Worm (Caenorhabditis elegans): ENCODE results near the gene srt-40.

srt-40 gene

DNA sequence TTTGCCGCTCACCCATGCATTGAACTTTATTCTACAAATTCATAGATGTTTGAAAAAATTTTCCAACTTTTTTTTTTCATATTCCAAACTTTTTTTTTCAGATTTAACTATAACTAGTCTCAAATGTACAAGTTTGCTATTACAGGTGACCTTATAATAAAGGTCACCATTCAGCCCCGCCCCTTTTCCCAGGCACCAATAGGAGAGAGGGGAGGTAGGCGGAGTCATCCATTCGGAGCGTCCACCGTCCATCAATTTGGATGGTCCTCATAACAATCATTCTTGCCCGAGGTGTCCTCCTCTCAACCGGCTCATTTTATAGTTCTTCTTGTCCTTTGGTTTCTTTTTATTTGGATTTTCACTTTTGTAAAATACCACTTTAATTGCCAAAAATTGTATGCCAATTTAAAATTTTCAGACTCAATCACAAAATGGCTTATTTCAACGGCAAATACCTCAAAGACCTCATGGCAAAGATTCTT lies 18.2 kb downstream of the srt-40 start, which contains the start of gene Y5H2B.3:
Gene Y5H2B.3, plus strand, starts transcription at position 432 of the 482 bp plus-strand sequence.
- TF ChIP-seq D2030.7 (GFP tag; IDR thresholded peaks at IDR 0.05): no peak

DNA sequence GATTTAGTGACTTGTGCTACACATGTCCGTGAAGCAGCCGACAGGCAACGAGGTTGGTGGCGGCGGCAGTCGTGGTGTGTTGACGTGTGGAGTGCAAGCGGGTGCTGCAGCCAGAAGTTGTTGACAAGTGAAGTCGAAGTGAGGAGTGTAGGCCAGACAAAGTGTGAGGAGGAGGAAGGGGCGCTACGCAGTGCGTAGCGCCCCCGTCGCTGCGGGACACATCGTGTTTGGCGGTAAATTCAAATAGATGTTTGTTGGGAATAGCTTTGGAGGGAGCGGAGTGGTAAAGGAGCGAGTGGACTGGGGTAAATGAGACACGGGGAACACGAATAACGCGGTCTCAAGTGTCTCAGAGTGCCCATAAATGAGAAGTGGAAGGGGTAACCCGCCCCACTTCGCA lies 20.6 kb downstream of the srt-40 start:
- TF ChIP-seq F22D6.2 (tag; optimal IDR thresholded peaks at IDR 0.05) (no peak), zfh-2 (GFP tag; conservative IDR thresholded peaks at IDR 0.05) (0 out of 2 replicates have a peak, but pooled peaks have one; percentile 44), F37B4.10 (GFP tag; IDR thresholded peaks at IDR 0.05) (0 out of 2 replicates have a peak, but pooled peaks have one; percentile 47), rec-8 (tag; optimal IDR thresholded peaks at IDR 0.05) (no peak)

DNA sequence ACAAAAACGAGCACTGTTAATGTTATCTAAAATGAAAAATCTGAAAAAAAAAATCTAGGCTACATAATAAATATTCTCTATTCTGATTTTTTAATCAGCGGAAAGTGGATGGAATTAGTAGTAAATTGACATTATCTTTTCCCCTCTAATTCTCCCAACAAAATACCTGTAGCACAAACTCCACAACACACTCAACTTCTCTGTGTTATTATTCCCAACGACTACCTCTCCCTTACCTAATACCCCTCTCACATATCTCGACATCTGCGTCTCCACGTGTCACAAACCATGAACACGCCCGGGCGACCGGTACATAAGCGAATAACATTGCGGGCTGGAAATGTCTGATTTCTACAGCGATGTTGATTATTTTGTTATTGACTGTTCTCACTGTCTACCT lies 22.9 kb downstream of the srt-40 start, which contains the start of gene cyp-33C2:
Gene cyp-33C2, plus strand, starts transcription at position 327 of the 400 bp plus-strand sequence.
- TF ChIP-seq nhr-80 (tag; optimal IDR thresholded peaks at IDR 0.05) (peak; percentile 51), akir-1 (GFP tag; optimal IDR thresholded peaks at IDR 0.05) (no peak), F22D6.2 (tag; optimal IDR thresholded peaks at IDR 0.05) (no peak), pha-4 (tag; optimal IDR thresholded peaks at IDR 0.05) (no peak), let-526 (GFP tag; IDR thresholded peaks at IDR 0.05) (peak; percentile 28; the same call in 1 of the 2 replicates)

DNA sequence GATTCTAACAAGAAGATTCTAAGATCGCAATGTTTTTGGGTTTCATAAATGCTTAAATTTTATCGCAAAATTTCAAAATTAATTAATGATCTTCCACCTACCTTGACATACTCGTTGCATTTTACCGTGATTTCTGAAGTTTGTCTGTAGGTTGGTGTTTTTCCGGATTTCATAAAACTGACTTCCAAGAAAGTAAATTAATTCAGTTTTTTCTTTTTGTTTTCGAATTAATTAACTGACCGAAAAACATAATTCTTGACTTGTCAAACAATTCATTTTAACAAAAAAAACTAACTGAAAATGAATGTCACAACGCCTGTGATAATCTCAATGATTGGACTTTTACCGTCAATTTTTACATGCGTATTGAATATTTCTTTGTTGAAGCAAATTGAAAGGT lies 24.3 kb downstream of the srt-40 start, which contains the start of gene srbc-16:
Gene srbc-16, plus strand, starts transcription at position 301 of the 400 bp plus-strand sequence.
- TF ChIP-seq mes-4 (tag; optimal IDR thresholded peaks at IDR 0.05): no peak
- no peak for TF ChIP-seq rcor-1 (GFP tag; IDR thresholded peaks at IDR 0.05)
- no peak for TF ChIP-seq F57C9.4 (tag; optimal IDR thresholded peaks at IDR 0.05)
- no peak for TF ChIP-seq nhr-90 (tag; optimal IDR thresholded peaks at IDR 0.05)
- no peak for TF ChIP-seq unc-130 (GFP tag; optimal IDR thresholded peaks at IDR 0.05)
- no peak for TF ChIP-seq F57A8.1 (GFP tag; optimal IDR thresholded peaks at IDR 0.05)
- no peak for TF ChIP-seq F22D6.2 (tag; optimal IDR thresholded peaks at IDR 0.05)
- no peak for TF ChIP-seq ceh-91 (GFP tag; IDR thresholded peaks at IDR 0.05)
- TF ChIP-seq sptf-2 (GFP tag; optimal IDR thresholded peaks at IDR 0.05): no peak
- no peak for TF ChIP-seq somi-1 (GFP tag; optimal IDR thresholded peaks at IDR 0.05)
- TF ChIP-seq madf-10 (tag; optimal IDR thresholded peaks at IDR 0.05): no peak
- no peak for TF ChIP-seq hrde-1 (tag; optimal IDR thresholded peaks at IDR 0.05; ENCODE audit: borderline replicate concordance)
- no peak for TF ChIP-seq ztf-26 (tag; optimal IDR thresholded peaks at IDR 0.05)
- TF ChIP-seq sdz-38 (tag; optimal IDR thresholded peaks at IDR 0.05): no peak
- no peak for TF ChIP-seq lin-40 (tag; optimal IDR thresholded peaks at IDR 0.05)
- TF ChIP-seq attf-6 (GFP tag; IDR thresholded peaks at IDR 0.05): no peak
- TF ChIP-seq ceh-79 (tag; optimal IDR thresholded peaks at IDR 0.05): no peak
- no peak for TF ChIP-seq ama-1 (optimal IDR thresholded peaks at IDR 0.05)
- TF ChIP-seq ama-1 (GFP tag; optimal IDR thresholded peaks at IDR 0.05): no peak
- no peak for TF ChIP-seq nfya-2 (GFP tag; IDR thresholded peaks at IDR 0.05)
- no peak for TF ChIP-seq F10E7.11 (tag; optimal IDR thresholded peaks at IDR 0.05)

DNA sequence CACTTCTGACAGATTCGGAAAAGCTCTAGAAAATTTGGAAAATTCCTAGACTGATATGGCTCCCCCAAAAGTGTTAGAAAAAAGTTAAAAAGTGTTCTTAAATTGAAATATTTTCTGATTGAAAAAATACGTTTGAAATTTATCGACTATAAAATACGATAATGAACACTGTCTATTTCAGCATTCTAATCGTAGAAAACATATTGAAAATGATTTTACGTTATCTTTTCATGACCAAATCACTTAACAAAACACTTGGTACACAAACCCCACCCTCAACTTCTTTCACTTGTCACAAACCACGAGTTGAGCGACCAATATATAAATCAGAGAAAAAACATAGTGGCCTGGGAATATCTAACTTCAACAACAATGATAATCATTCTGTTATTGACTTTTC lies 26.9 kb downstream of the srt-40 start, which contains the start of gene cyp-33C1:
Gene cyp-33C1, plus strand, starts transcription at position 301 of the 400 bp plus-strand sequence.
- TF ChIP-seq ceh-58 (GFP tag; IDR thresholded peaks at IDR 0.05): no peak
- no peak for TF ChIP-seq snpc-1.3 (tag; optimal IDR thresholded peaks at IDR 0.05; ENCODE audit: insufficient read depth)
- no peak for TF ChIP-seq nhr-27 (tag; optimal IDR thresholded peaks at IDR 0.05)
- no peak for TF ChIP-seq sea-2 (GFP tag; IDR thresholded peaks at IDR 0.05)
- TF ChIP-seq ZK185.1 (tag; optimal IDR thresholded peaks at IDR 0.05; ENCODE audit: poor library complexity, severe bottlenecking): no peak
- TF ChIP-seq akir-1 (GFP tag; optimal IDR thresholded peaks at IDR 0.05): no peak
- TF ChIP-seq F37B4.10 (GFP tag; IDR thresholded peaks at IDR 0.05): no peak
- TF ChIP-seq hmg-20 (GFP tag; IDR thresholded peaks at IDR 0.05): no peak
- TF ChIP-seq egrh-3 (GFP tag; IDR thresholded peaks at IDR 0.05): no peak

Data from whole organism, young adult.